Worm (Caenorhabditis elegans) whole organism, mixed stage, embryonic: ENCODE results near the gene efl-3.

Source experiments
- M03D4.4 ChIP-seq: sonication (generic microtip); optimal IDR thresholded peaks from 2 replicates; lab custom pipeline; 2017; ENCODE audit warnings: mild to moderate bottlenecking, missing genetic modification characterization, missing compliant biosample characterization
- lsy-2 ChIP-seq: fragments of 150-350 bp; optimal IDR thresholded peaks from 2 replicates; lab custom pipeline; 2014; ENCODE audit warnings: missing biosample characterization, missing genetic modification characterization
- mab-5 ChIP-seq: fragments of 150-350 bp; optimal IDR thresholded peaks from 2 replicates; lab custom pipeline; 2014; ENCODE audit warnings: missing biosample characterization, missing genetic modification characterization
- pha-4 ChIP-seq: fragments of 150-350 bp; optimal IDR thresholded peaks from 2 replicates; lab custom pipeline; 2018; ENCODE audit warnings: missing biosample characterization, missing genetic modification reagents, missing genetic modification characterization

ce11 chrII:8420775-8421388, 8.4 kb downstream of the efl-3 start:
- TF ChIP-seq M03D4.4 = no peak
- TF ChIP-seq pha-4 (tag; lab: Kevin White, UChicago) = no peak
- peak; percentile 76 for TF ChIP-seq lsy-2
- TF ChIP-seq mab-5 (tag; lab: Kevin White, UChicago) = no peak
